Worm (Caenorhabditis elegans) whole organism, L4 larva: ENCODE results near the gene T05C7.8.

Source experiments
- F10B5.3 ChIP-seq: sonication (generic microtip); optimal IDR thresholded peaks from 2 replicates; lab custom pipeline; 2016; ENCODE audit warnings: mild to moderate bottlenecking, missing genetic modification characterization, missing compliant biosample characterization
- F49E8.2 ChIP-seq: sonication (generic microtip); optimal IDR thresholded peaks from 2 replicates; lab custom pipeline; 2016; ENCODE audit warnings: missing compliant biosample characterization, mild to moderate bottlenecking, missing genetic modification characterization, borderline replicate concordance
- R02D3.7 ChIP-seq: fragments of 150-350 bp; sonication (generic microtip); optimal IDR thresholded peaks from 3 replicates; lab custom pipeline; 2014; ENCODE audit warnings: missing biosample characterization, missing genetic modification characterization
- T26A8.4 ChIP-seq: fragments of 200-800 bp; sonication (Bioruptor generic); IDR thresholded peaks from 2 replicates; pipeline ENCODE4 v1.3.6; 2022; ENCODE audit warnings: missing genetic modification characterization, missing compliant biosample characterization
- Y105C5A.15 ChIP-seq: fragments of 200-800 bp; sonication (Bioruptor generic); IDR thresholded peaks from 2 replicates; pipeline ENCODE4 v1.3.6; 2022; ENCODE audit warnings: missing genetic modification characterization, missing compliant biosample characterization
- Y5F2A.4 ChIP-seq: fragments of 200-800 bp; sonication (Bioruptor generic); optimal IDR thresholded peaks from 2 replicates; lab custom pipeline; 2018; ENCODE audit warnings: mild to moderate bottlenecking, missing genetic modification characterization, missing compliant biosample characterization
- aha-1 ChIP-seq: fragments of 150-350 bp; peaks from one replicate; lab custom pipeline; 2014; ENCODE audit warnings: missing biosample characterization, missing genetic modification characterization
- aly-2 ChIP-seq: sonication (generic microtip); optimal IDR thresholded peaks from 2 replicates; lab custom pipeline; 2018; ENCODE audit warnings: missing biosample characterization, missing genetic modification characterization
- attf-4 ChIP-seq: sonication (generic microtip); optimal IDR thresholded peaks from 3 replicates; lab custom pipeline; 2017; ENCODE audit warnings: missing biosample characterization, missing genetic modification characterization
- ceh-20 ChIP-seq: fragments of 200-800 bp; sonication (Bioruptor generic); IDR thresholded peaks from 2 replicates; pipeline ENCODE4 v1.3.6; 2022; ENCODE audit warnings: missing genetic modification reagents, missing genetic modification characterization, missing compliant biosample characterization
- ceh-32 ChIP-seq: sonication (generic microtip); optimal IDR thresholded peaks from 2 replicates; lab custom pipeline; 2016; ENCODE audit warnings: mild to moderate bottlenecking, missing genetic modification characterization, missing compliant biosample characterization; ENCODE audit not compliant: poor library complexity
- ceh-62 ChIP-seq: sonication (generic microtip); optimal IDR thresholded peaks from 2 replicates; lab custom pipeline; 2017; ENCODE audit warnings: missing biosample characterization, missing genetic modification characterization
- ces-1 ChIP-seq: fragments of 150-350 bp; sonication (generic microtip); optimal IDR thresholded peaks from 4 replicates; lab custom pipeline; 2014; ENCODE audit warnings: missing biosample characterization, missing genetic modification reagents, missing genetic modification characterization
- ctbp-1 ChIP-seq: fragments of 200-800 bp; sonication (Bioruptor generic); IDR thresholded peaks from 2 replicates; pipeline ENCODE4 v1.3.6; 2022; ENCODE audit warnings: missing genetic modification reagents, missing genetic modification characterization, missing compliant biosample characterization
- daf-12 ChIP-seq: fragments of 150-350 bp; optimal IDR thresholded peaks from 2 replicates; lab custom pipeline; 2014; ENCODE audit warnings: missing biosample characterization, missing genetic modification reagents, missing genetic modification characterization
- dmd-6 ChIP-seq: fragments of 200-800 bp; sonication (Bioruptor generic); IDR thresholded peaks from 2 replicates; pipeline ENCODE4 v1.3.6; 2022; ENCODE audit warnings: missing genetic modification reagents, missing genetic modification characterization, missing compliant biosample characterization
- dpl-1 ChIP-seq: fragments of 150-350 bp; optimal IDR thresholded peaks from 2 replicates; lab custom pipeline; 2014; ENCODE audit warnings: missing biosample characterization, missing genetic modification reagents, missing genetic modification characterization
- egl-27 ChIP-seq: sonication (generic microtip); optimal IDR thresholded peaks from 3 replicates; lab custom pipeline; 2017; ENCODE audit warnings: missing biosample characterization, missing genetic modification reagents, missing genetic modification characterization
- fkh-10 ChIP-seq: fragments of 150-350 bp; optimal IDR thresholded peaks from 2 replicates; lab custom pipeline; 2014; ENCODE audit warnings: missing biosample characterization, missing genetic modification reagents, missing genetic modification characterization
- gei-8 ChIP-seq: fragments of 200-800 bp; sonication (Bioruptor generic); optimal IDR thresholded peaks from 2 replicates; lab custom pipeline; 2018; ENCODE audit warnings: mild to moderate bottlenecking, missing genetic modification characterization, missing compliant biosample characterization
- hif-1 ChIP-seq, 2 experiments: sonication (generic microtip); optimal IDR thresholded peaks; 2 replicates each; lab custom pipeline; 2016 to 2017; ENCODE audit warnings: missing compliant biosample characterization in 2 of 2, missing genetic modification characterization in 2 of 2, missing genetic modification reagents in 2 of 2, missing genotype in 2 of 2, mild to moderate bottlenecking in 1 of 2
- lsy-2 ChIP-seq, 2 experiments: fragments of 150-350 bp in 1 of 2; sonication (generic microtip) in 1 of 2; optimal IDR thresholded peaks; 2 replicates each; lab custom pipeline; 2014 to 2017; ENCODE audit warnings: missing biosample characterization in 2 of 2, missing genetic modification characterization in 2 of 2
- mep-1 ChIP-seq: fragments of 150-350 bp; sonication (generic microtip); optimal IDR thresholded peaks from 3 replicates; lab custom pipeline; 2014; ENCODE audit warnings: missing biosample characterization, missing genetic modification characterization
- nhr-237 ChIP-seq: sonication (generic microtip); optimal IDR thresholded peaks from 2 replicates; lab custom pipeline; 2017; ENCODE audit warnings: missing biosample characterization, missing genetic modification characterization
- nhr-28 ChIP-seq: fragments of 150-350 bp; optimal IDR thresholded peaks from 2 replicates; lab custom pipeline; 2014; ENCODE audit warnings: missing biosample characterization, missing genetic modification characterization
- nhr-6 ChIP-seq: fragments of 150-350 bp; optimal IDR thresholded peaks from 2 replicates; lab custom pipeline; 2014; ENCODE audit warnings: missing biosample characterization, missing genetic modification characterization
- nhr-76 ChIP-seq: fragments of 150-350 bp; optimal IDR thresholded peaks from 2 replicates; lab custom pipeline; 2014; ENCODE audit warnings: missing biosample characterization, missing genetic modification characterization
- nhr-77 ChIP-seq: fragments of 150-350 bp; optimal IDR thresholded peaks from 2 replicates; lab custom pipeline; 2014; ENCODE audit warnings: missing biosample characterization, missing genetic modification characterization
- rbr-2 ChIP-seq: sonication (generic microtip); optimal IDR thresholded peaks from 2 replicates; lab custom pipeline; 2016; ENCODE audit warnings: missing genotype, missing genetic modification characterization, missing compliant biosample characterization
- saeg-2 ChIP-seq: fragments of 200-800 bp; sonication (Bioruptor generic); IDR thresholded peaks from 2 replicates; pipeline ENCODE4 v1.3.6; 2022; ENCODE audit warnings: missing genetic modification reagents, missing genetic modification characterization, missing compliant biosample characterization
- set-16 ChIP-seq: fragments of 200-800 bp; sonication (Bioruptor generic); IDR thresholded peaks from 2 replicates; pipeline ENCODE4 v1.3.6; 2022; ENCODE audit warnings: missing genetic modification reagents, missing genetic modification characterization, missing compliant biosample characterization
- snpc-4 ChIP-seq: fragments of 150-350 bp; optimal IDR thresholded peaks from 2 replicates; lab custom pipeline; 2014; ENCODE audit warnings: missing biosample characterization, missing genetic modification characterization
- spr-3 ChIP-seq: fragments of 200-800 bp; sonication (Bioruptor generic); optimal IDR thresholded peaks from 2 replicates; lab custom pipeline; 2018; ENCODE audit warnings: mild to moderate bottlenecking, missing genetic modification characterization, missing compliant biosample characterization
- unc-130 ChIP-seq: sonication (generic microtip); optimal IDR thresholded peaks from 2 replicates; lab custom pipeline; 2016; ENCODE audit warnings: missing genetic modification reagents, missing genetic modification characterization, missing compliant biosample characterization
- unc-62 ChIP-seq, 3 experiments: fragments of 150-350 bp in 1 of 3; sonication (generic microtip); optimal IDR thresholded peaks in 2 of 3; peaks in 1 of 3; 1 replicate in 1 of 3; 2 replicates in 2 of 3; lab custom pipeline; 2014 to 2017; ENCODE audit warnings: missing biosample characterization in 3 of 3, missing genetic modification characterization in 3 of 3, missing genetic modification reagents in 3 of 3, missing genotype in 1 of 3
- zfp-2 ChIP-seq: sonication (generic microtip); optimal IDR thresholded peaks from 2 replicates; lab custom pipeline; 2016; ENCODE audit warnings: mild to moderate bottlenecking, missing genetic modification characterization, missing compliant biosample characterization
- zfp-3 ChIP-seq: fragments of 200-800 bp; sonication (Bioruptor generic); conservative IDR thresholded peaks from 2 replicates; pipeline ENCODE4 v1.3.6; 2022; ENCODE audit warnings: missing genetic modification reagents, missing genetic modification characterization, missing compliant biosample characterization
- zip-2 ChIP-seq: fragments of 150-350 bp; optimal IDR thresholded peaks from 2 replicates; lab custom pipeline; 2014; ENCODE audit warnings: missing biosample characterization, missing genetic modification characterization
- ztf-7 ChIP-seq: fragments of 150-350 bp; optimal IDR thresholded peaks from 2 replicates; lab custom pipeline; 2014; ENCODE audit warnings: missing biosample characterization, missing genetic modification characterization

Gene T05C7.8

DNA sequence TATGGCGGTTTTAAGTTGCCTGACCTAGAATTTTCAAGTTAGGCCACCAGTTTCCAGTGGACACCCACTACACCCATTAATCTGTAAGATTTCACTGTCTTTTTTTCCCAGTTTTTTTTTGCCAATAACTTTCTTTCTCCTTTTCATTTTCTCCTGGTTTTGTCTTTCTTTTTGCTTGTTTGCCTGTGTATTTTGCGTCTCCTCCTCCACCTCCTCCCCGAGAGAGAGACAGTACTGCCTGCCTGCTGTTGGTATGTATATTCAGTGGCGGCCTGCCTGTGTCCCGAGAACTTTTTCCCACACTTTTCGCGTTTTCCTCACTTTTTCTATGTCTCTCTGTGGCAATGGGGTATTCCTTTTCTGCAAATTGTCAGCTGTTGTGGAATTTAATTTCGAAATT, 5.3 kb downstream of the T05C7.8 start:
- TF ChIP-seq nhr-237 (tag; lab: Kevin White, UChicago): no peak
- peak; percentile 60 for TF ChIP-seq aha-1 (tag; lab: Kevin White, UChicago)

DNA sequence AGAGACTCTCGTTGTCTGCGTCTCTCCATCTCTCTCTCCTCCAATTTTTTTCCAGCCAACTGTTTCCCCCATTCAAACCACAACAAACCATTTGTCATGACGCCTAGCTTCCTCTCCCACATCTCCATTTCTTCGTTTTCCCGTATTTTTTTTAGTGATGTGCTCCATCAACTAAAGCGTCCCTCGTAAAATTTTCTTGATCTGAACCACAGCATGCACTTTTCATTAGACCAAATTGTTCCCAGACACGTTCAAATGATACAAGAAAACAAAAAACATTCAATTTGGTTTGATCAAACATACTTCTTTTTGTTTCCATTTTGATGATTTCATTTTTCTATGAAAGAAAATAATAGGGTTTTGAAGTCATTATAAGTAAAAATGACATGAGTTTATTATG, 6.1 kb downstream of the T05C7.8 start:
- TF ChIP-seq ceh-20 (GFP tag; lab: Robert Waterston, UW): no peak
- TF ChIP-seq R02D3.7 (tag; lab: Kevin White, UChicago): no peak
- TF ChIP-seq, all 104 proteins: peak for 0

DNA sequence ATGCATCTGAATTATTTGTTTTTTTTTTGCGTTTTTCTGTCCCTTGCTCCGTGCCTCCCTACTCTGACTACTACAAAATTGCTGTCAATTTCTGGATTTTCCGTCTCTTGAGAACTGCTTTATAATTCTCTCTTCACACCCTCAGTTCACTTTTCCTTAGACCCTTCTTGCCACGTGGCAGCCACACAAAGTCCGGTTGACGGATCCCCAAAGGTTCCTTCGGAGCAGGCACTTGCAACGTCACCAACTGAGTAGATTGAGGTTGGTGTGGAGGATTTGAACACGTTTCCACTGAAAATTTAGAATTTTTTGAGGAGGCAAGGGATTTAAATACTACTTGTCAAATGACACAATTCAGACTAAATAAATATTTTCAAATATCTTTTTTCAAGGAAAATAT, 10.6 kb downstream of the T05C7.8 start:
- TF ChIP-seq zfp-3 (GFP tag; lab: Robert Waterston, UW) (no peak), zfp-2 (tag; lab: Kevin White, UChicago) (no peak), ztf-7 (tag; lab: Kevin White, UChicago) (no peak), nhr-76 (tag; lab: Kevin White, UChicago) (no peak), dpl-1 (no peak), T26A8.4 (GFP tag; lab: Robert Waterston, UW) (no peak), saeg-2 (GFP tag; lab: Robert Waterston, UW) (no peak), Y5F2A.4 (GFP tag; lab: Kevin White, UChicago) (no peak), snpc-4 (tag; lab: Kevin White, UChicago) (no peak), gei-8 (GFP tag; lab: Kevin White, UChicago) (no peak), rbr-2 (no peak)

ce11 chrIV:89991-90390, 13.8 kb downstream of the T05C7.8 start, which contains the start of gene scl-23:
scl-23 (minus strand) TSS chrIV:90091.
- TF ChIP-seq ctbp-1 (GFP tag; lab: Robert Waterston, UW): no peak
- no peak for TF ChIP-seq F49E8.2 (tag; lab: Kevin White, UChicago)

DNA sequence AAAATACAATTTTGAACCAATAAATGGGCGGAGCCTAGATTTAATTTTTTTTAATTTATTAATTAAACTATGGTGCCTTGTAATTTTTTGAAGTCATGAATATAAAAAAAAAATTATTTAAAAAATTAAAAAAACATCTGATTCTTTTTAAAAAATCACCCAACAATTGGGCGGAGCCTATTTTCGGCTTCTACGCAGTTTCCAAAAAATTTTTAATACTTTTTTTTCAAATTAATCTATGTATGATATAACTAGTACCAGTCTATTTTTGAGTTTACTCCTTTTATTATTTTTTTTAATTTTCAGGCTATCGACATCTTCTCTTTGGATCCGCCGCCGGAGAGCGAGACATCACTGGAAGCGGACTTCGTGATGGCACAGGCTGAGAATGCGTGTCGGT, 15.5 kb downstream of the T05C7.8 start, which contains the start of gene tpa-1:
Gene tpa-1, plus strand, starts transcription at position 301 of the 400 bp plus-strand sequence.
- TF ChIP-seq fkh-10 (GFP tag; lab: Kevin White, UChicago) (no peak), attf-4 (tag; lab: Kevin White, UChicago) (no peak), F10B5.3 (tag; lab: Kevin White, UChicago) (no peak), ceh-32 (tag; lab: Kevin White, UChicago) (no peak), ceh-62 (tag; lab: Kevin White, UChicago) (no peak), aly-2 (tag; lab: Kevin White, UChicago) (no peak)

- TF ChIP-seq hif-1 (tag; optimal IDR thresholded peaks at IDR 0.05; lab: Kevin White, UChicago): no peak
- TF ChIP-seq fkh-10 (GFP tag; lab: Kevin White, UChicago): peak; percentile 18
- peak; percentile 18 for TF ChIP-seq ces-1
- TF ChIP-seq, all 104 proteins: peak for 2
Observed at ce11 chrIV:97681-98080, 21.5 kb downstream of the T05C7.8 start.

DNA sequence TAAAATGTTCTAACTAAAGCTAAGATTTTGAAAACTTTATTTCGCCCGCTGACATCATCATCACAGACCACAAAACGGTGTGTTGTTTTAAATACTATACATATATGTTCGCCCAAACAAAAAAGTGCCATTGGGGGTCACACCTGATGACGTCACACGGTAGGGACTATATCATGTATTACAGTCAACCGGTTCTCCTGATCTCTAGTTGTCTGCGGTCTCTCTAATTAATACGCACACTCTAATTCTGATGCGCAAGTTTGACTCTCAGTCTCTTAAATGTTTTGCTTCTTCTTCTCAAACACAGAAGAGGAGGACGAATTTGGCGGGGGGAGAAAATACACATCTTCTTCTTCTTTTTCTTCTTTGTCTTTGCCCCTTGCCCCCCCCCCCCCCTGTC, 26.7 kb downstream of the T05C7.8 start:
- TF ChIP-seq nhr-77 (tag; lab: Kevin White, UChicago): no peak
- TF ChIP-seq dpl-1: no peak
- TF ChIP-seq nhr-28 (tag; lab: Kevin White, UChicago): peak; percentile 56
- no peak for TF ChIP-seq attf-4 (tag; lab: Kevin White, UChicago)
- no peak for TF ChIP-seq ces-1
- no peak for TF ChIP-seq Y105C5A.15 (GFP tag; lab: Robert Waterston, UW)
- 0 out of 2 replicates have a peak, but pooled peaks have one; percentile 18 for TF ChIP-seq dmd-6 (GFP tag; lab: Robert Waterston, UW)
- peak in 1 of 2 experiments; percentile 85 for TF ChIP-seq unc-62 (GFP tag; optimal IDR thresholded peaks at IDR 0.05 in 1 of 2; lab: Kevin White, UChicago)
- TF ChIP-seq unc-62 (tag; optimal IDR thresholded peaks at IDR 0.05; lab: Kevin White, UChicago): no peak
- no peak for TF ChIP-seq zip-2 (tag; lab: Kevin White, UChicago)
- no peak for TF ChIP-seq nhr-6 (tag; lab: Kevin White, UChicago)
- TF ChIP-seq aha-1 (tag; lab: Kevin White, UChicago): peak; percentile 57
- TF ChIP-seq ceh-20 (GFP tag; lab: Robert Waterston, UW): no peak
- TF ChIP-seq egl-27: no peak
- TF ChIP-seq lsy-2 (tag; optimal IDR thresholded peaks at IDR 0.05; lab: Kevin White, UChicago): peak in 1 of 2 experiments; percentile 29
- no peak for TF ChIP-seq nhr-76 (tag; lab: Kevin White, UChicago)
- TF ChIP-seq spr-3 (GFP tag; lab: Kevin White, UChicago): no peak
- no peak for TF ChIP-seq hif-1 (tag; optimal IDR thresholded peaks at IDR 0.05; lab: Kevin White, UChicago)
- TF ChIP-seq set-16: 0 out of 2 replicates have a peak, but pooled peaks have one; percentile 6
- no peak for TF ChIP-seq unc-130 (GFP tag; lab: Kevin White, UChicago)
- TF ChIP-seq daf-12: no peak
- TF ChIP-seq ztf-7 (tag; lab: Kevin White, UChicago): no peak
- peak; percentile 47 for TF ChIP-seq mep-1 (tag; lab: Kevin White, UChicago)
